Fruit fly (Drosophila melanogaster): Measurements from ENCODE around the gene CG32436.

Gene CG32436

DNA sequence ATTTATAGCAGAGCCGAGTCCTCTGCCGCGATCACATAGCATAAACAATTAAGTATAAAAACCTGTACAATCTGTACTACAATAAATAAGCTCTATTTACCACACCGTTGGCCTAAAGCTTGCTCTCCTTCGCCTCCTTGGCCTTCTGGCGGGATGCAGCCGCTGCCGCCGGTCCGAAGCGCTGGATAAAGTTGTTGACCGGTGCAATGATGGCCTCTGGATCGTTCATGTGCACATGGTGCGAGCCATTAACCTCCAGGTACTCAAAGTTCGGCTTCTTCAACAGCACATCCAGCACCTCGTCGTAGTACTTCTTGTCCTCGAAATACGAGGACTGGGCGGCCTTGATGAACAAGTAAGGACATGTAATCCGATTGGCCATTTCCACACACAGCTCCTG is 41.3 kb upstream of the CG32436 start:
- no peak for TF ChIP-seq net (GFP tag; optimal IDR thresholded peaks at IDR 0.05)
- TF ChIP-seq svp (GFP tag): no peak
- TF ChIP-seq CG11762 (GFP tag; optimal IDR thresholded peaks at IDR 0.05; ENCODE audit: insufficient read depth): no peak
- TF ChIP-seq pdm3 (GFP tag; optimal IDR thresholded peaks at IDR 0.05): no peak
- no peak for TF ChIP-seq acj6 (GFP tag; optimal IDR thresholded peaks at IDR 0.05)
- TF ChIP-seq spab (GFP tag; optimal IDR thresholded peaks at IDR 0.05): no peak

DNA sequence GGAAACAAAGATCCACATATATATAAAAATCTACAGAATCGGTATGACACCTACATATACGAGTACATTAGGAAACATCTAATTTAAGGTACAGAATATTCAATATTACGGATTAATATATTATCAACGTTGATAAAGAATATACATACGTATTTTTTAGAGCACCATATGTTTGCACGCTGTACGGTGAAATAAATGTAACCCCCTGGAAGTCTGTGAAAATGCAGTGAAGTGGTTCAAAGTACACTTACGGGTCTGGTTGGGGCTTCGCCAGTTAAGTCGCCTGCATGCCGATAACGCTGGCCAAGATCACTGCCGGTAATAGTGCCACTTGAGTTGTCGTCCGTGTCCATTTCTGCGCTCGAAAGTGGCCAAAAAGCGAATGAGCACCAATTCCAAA is 40.2 kb upstream of the CG32436 start:
- TF ChIP-seq svp (GFP tag): no peak
- no peak for TF ChIP-seq ss (GFP tag; optimal IDR thresholded peaks at IDR 0.05)
- no peak for TF ChIP-seq Hr39 (GFP tag; optimal IDR thresholded peaks at IDR 0.05)
- TF ChIP-seq CG1621 (tag; optimal IDR thresholded peaks at IDR 0.05): no peak
- TF ChIP-seq Sox102F (GFP tag; optimal IDR thresholded peaks at IDR 0.05): no peak
- no peak for TF ChIP-seq CG6276 (GFP tag; optimal IDR thresholded peaks at IDR 0.05)

DNA sequence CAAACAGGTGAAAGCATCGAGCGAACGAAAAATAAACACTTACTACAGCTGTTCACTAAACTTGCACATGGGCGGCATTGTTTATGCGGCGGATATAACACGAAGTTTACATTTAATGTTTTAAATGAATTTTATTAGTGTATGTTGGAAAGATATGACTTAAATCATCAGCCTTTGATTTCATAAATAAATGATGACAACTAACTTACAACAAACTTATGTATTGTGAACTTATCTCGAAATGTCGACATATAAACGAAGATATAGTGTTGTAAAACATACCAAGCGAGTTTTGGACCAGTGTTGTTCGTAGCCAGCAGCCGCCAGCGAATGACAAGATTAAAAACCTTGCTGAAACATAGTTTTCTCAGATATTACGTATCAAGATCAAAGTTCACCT is 39.4 kb upstream of the CG32436 start, which contains the start of the genes CG11309 and CG7632:
CG11309 (minus strand) TSS at position 259 of the 400 bp plus-strand sequence.
CG7632 (plus strand) TSS at position 298 of the 400 bp plus-strand sequence.
- TF ChIP-seq CG34406 (GFP tag; optimal IDR thresholded peaks at IDR 0.05) (peak; percentile 100), Eip75B (GFP tag; optimal IDR thresholded peaks at IDR 0.05) (peak; percentile 100), CG10669 (GFP tag; optimal IDR thresholded peaks at IDR 0.05) (peak; percentile 100), fd85E (GFP tag; optimal IDR thresholded peaks at IDR 0.05) (peak; percentile 97), vri (GFP tag; optimal IDR thresholded peaks at IDR 0.05) (peak; percentile 99), salr (GFP tag; optimal IDR thresholded peaks at IDR 0.05) (peak; percentile 99), pdm3 (GFP tag; optimal IDR thresholded peaks at IDR 0.05) (peak; percentile 99), topi (GFP tag; optimal IDR thresholded peaks at IDR 0.05) (peak; percentile 99), dsx (GFP tag; optimal IDR thresholded peaks at IDR 0.05; ENCODE audit: poor library complexity, severe bottlenecking) (peak; percentile 99), CG16779 (tag; optimal IDR thresholded peaks at IDR 0.05) (peak; percentile 99), acj6 (GFP tag; optimal IDR thresholded peaks at IDR 0.05) (peak; percentile 99), CG6792 (GFP tag; optimal IDR thresholded peaks at IDR 0.05) (peak; percentile 99), CG3032 (tag; optimal IDR thresholded peaks at IDR 0.05) (peak; percentile 100), fkh (GFP tag; optimal IDR thresholded peaks at IDR 0.05) (peak; percentile 97), Eip78C (GFP tag) (peak; percentile 100), Ets21C (GFP tag; optimal IDR thresholded peaks at IDR 0.05) (peak; percentile 98), lz (GFP tag; optimal IDR thresholded peaks at IDR 0.05) (peak; percentile 99), CG31627 (GFP tag; optimal IDR thresholded peaks at IDR 0.05) (peak; percentile 99), CG6276 (GFP tag; optimal IDR thresholded peaks at IDR 0.05) (peak; percentile 97), Hr39 (GFP tag; optimal IDR thresholded peaks at IDR 0.05) (peak; percentile 98), ss (GFP tag; optimal IDR thresholded peaks at IDR 0.05) (peak; percentile 99 to 100), Sox15 (GFP tag; optimal IDR thresholded peaks at IDR 0.05) (peak; percentile 97), fd59A (GFP tag; optimal IDR thresholded peaks at IDR 0.05) (peak; percentile 99), Sox14 (GFP tag; optimal IDR thresholded peaks at IDR 0.05) (peak; percentile 99), Hr38 (GFP tag; optimal IDR thresholded peaks at IDR 0.05) (peak; percentile 78), OdsH (GFP tag; optimal IDR thresholded peaks at IDR 0.05) (peak; percentile 99), CG8119 (GFP tag; IDR thresholded peaks at IDR 0.05) (peak; percentile 99), CG8632 (GFP tag; optimal IDR thresholded peaks at IDR 0.05) (peak; percentile 99), CG6854 (GFP tag; optimal IDR thresholded peaks at IDR 0.05) (peak; percentile 99), eg (GFP tag; IDR thresholded peaks at IDR 0.05) (peak; percentile 99), CG11902 (GFP tag; optimal IDR thresholded peaks at IDR 0.05) (peak; percentile 95), Smox (GFP tag; optimal IDR thresholded peaks at IDR 0.05) (peak; percentile 99), CG9139 (GFP tag; optimal IDR thresholded peaks at IDR 0.05) (peak; percentile 99), esn (GFP tag; optimal IDR thresholded peaks at IDR 0.05) (peak; percentile 100), CG32006 (GFP tag; optimal IDR thresholded peaks at IDR 0.05) (peak; percentile 99), Blimp-1 (GFP tag; optimal IDR thresholded peaks at IDR 0.05) (peak; percentile 97), achi (GFP tag; optimal IDR thresholded peaks at IDR 0.05) (peak; percentile 99), CG8319 (GFP tag; optimal IDR thresholded peaks at IDR 0.05) (peak; percentile 97), CG7368 (GFP tag; optimal IDR thresholded peaks at IDR 0.05) (peak; percentile 99), CG6163 (GFP tag; IDR thresholded peaks at IDR 0.05) (peak; percentile 100), CG15336 (GFP tag; IDR thresholded peaks at IDR 0.05) (peak; percentile 99), net (GFP tag; optimal IDR thresholded peaks at IDR 0.05) (peak; percentile 100), CG11294 (GFP tag; IDR thresholded peaks at IDR 0.05) (peak; percentile 98)

Measured in whole organism, prepupa.